Worm (Caenorhabditis elegans): ENCODE results near the gene mask-1.

mask-1 gene

DNA sequence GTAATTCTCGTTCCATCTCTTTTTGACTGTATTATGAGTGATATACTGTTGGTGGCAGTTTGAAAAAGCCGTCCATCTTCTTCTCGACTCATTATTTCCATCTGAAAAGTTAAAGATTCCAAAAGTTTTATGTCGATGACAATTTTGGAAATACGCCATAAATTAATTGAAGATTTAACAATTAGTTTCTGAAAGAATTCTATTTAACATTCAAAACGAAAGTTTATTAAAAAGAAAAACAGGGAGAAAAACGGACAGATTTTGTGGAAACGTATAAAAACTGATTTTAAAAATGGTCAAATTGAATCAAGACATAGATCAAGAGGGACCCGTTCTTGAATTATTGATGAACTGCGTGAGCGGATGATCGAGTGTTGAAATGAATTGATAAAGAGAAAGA lies 39.1 kb downstream of the mask-1 start, which contains the start of gene R10H10.7:
Gene R10H10.7, minus strand, starts transcription at position 101 of the 400 bp plus-strand sequence.
- TF ChIP-seq ces-1 (GFP tag; optimal IDR thresholded peaks at IDR 0.05): no peak
- TF ChIP-seq ceh-83 (GFP tag; optimal IDR thresholded peaks at IDR 0.05): no peak
- TF ChIP-seq pha-4 (tag; optimal IDR thresholded peaks at IDR 0.05): no peak
- TF ChIP-seq tbx-8 (GFP tag; optimal IDR thresholded peaks at IDR 0.05): no peak
- TF ChIP-seq hlh-1 (tag; optimal IDR thresholded peaks at IDR 0.05): no peak

ce11 chrIV:10417781-10418180 lies 43.1 kb downstream of the mask-1 start, which contains the start of gene F13B12.6:
F13B12.6 (minus strand) TSS chrIV:10417881.
- TF ChIP-seq mls-2 (tag; optimal IDR thresholded peaks at IDR 0.05) (no peak), lin-13 (tag; optimal IDR thresholded peaks at IDR 0.05) (no peak), drap-1 (GFP tag; optimal IDR thresholded peaks at IDR 0.05) (no peak), mab-5 (tag; optimal IDR thresholded peaks at IDR 0.05) (no peak), blmp-1 (tag; optimal IDR thresholded peaks at IDR 0.05) (no peak), ztf-11 (tag; optimal IDR thresholded peaks at IDR 0.05) (no peak), ham-2 (GFP tag; optimal IDR thresholded peaks at IDR 0.05) (no peak), lin-32 (GFP tag; optimal IDR thresholded peaks at IDR 0.05) (no peak), sptf-1 (tag; optimal IDR thresholded peaks at IDR 0.05) (no peak), flh-1 (GFP tag; optimal IDR thresholded peaks at IDR 0.05) (no peak), nhr-237 (tag; optimal IDR thresholded peaks at IDR 0.05) (no peak), pha-4 (tag; optimal IDR thresholded peaks at IDR 0.05) (no peak)

- TF ChIP-seq ceh-43 (GFP tag; optimal IDR thresholded peaks at IDR 0.05): no peak
- no peak for TF ChIP-seq nhr-76 (tag; optimal IDR thresholded peaks at IDR 0.05)
- no peak for TF ChIP-seq nhr-28 (tag; optimal IDR thresholded peaks at IDR 0.05)
- TF ChIP-seq sem-2 (GFP tag; optimal IDR thresholded peaks at IDR 0.05): no peak
- TF ChIP-seq elt-3 (tag; optimal IDR thresholded peaks at IDR 0.05): no peak
- TF ChIP-seq blmp-1 (tag; optimal IDR thresholded peaks at IDR 0.05): no peak
- TF ChIP-seq cnd-1 (tag; optimal IDR thresholded peaks at IDR 0.05): no peak
- TF ChIP-seq ztf-11 (tag; optimal IDR thresholded peaks at IDR 0.05): no peak
- TF ChIP-seq hlh-1 (tag; optimal IDR thresholded peaks at IDR 0.05): peak; percentile 38
- no peak for TF ChIP-seq snpc-4 (tag; optimal IDR thresholded peaks at IDR 0.05)
- TF ChIP-seq ces-1 (GFP tag; optimal IDR thresholded peaks at IDR 0.05): no peak
- TF ChIP-seq nhr-12 (tag; optimal IDR thresholded peaks at IDR 0.05): no peak
- no peak for TF ChIP-seq flh-1 (GFP tag; optimal IDR thresholded peaks at IDR 0.05)
- peak; percentile 30 for TF ChIP-seq unc-120 (tag; optimal IDR thresholded peaks at IDR 0.05; ENCODE audit: poor library complexity, severe bottlenecking)
- TF ChIP-seq unc-39 (tag; optimal IDR thresholded peaks at IDR 0.05): no peak
- no peak for TF ChIP-seq zip-8 (tag; optimal IDR thresholded peaks at IDR 0.05)
- TF ChIP-seq unc-62 (GFP tag; optimal IDR thresholded peaks at IDR 0.05): peak; percentile 75
- no peak for TF ChIP-seq elt-1 (tag; optimal IDR thresholded peaks at IDR 0.05; ENCODE audit: borderline replicate concordance, insufficient read depth)
- TF ChIP-seq pha-4 (tag; optimal IDR thresholded peaks at IDR 0.05): no peak
- TF ChIP-seq tbx-8 (GFP tag; optimal IDR thresholded peaks at IDR 0.05): no peak
- no peak for TF ChIP-seq ham-2 (GFP tag; optimal IDR thresholded peaks at IDR 0.05)
Measured at ce11 chrIV:10419896-10420295, 45.2 kb downstream of the mask-1 start.

DNA sequence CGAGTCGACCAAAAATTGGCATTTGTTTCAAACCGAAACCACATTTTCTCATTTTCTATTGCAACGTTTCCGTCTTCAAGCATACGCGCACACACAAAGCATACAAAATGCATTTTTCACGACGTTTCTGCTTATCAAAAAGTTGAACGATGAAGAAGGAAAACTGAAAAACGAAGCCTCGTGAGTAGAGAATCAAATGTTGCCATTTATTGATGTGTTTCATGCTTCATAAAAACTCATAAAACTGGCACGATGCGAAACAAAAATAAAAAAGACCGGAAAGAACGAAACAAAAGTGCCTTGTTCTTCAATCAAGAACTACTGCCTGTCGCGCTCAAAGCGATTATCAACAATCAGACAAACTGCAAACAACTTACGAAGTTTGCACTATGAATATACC lies 45.7 kb downstream of the mask-1 start:
- TF ChIP-seq ceh-43 (GFP tag; optimal IDR thresholded peaks at IDR 0.05) (no peak), nhr-76 (tag; optimal IDR thresholded peaks at IDR 0.05) (no peak), ham-2 (GFP tag; optimal IDR thresholded peaks at IDR 0.05) (no peak), zip-8 (tag; optimal IDR thresholded peaks at IDR 0.05) (no peak), flh-1 (GFP tag; optimal IDR thresholded peaks at IDR 0.05) (no peak), snpc-4 (tag; optimal IDR thresholded peaks at IDR 0.05) (no peak), elt-3 (tag; optimal IDR thresholded peaks at IDR 0.05) (no peak), nhr-28 (tag; optimal IDR thresholded peaks at IDR 0.05) (no peak), mls-2 (tag; optimal IDR thresholded peaks at IDR 0.05) (no peak), unc-39 (tag; optimal IDR thresholded peaks at IDR 0.05) (no peak), lin-32 (GFP tag; optimal IDR thresholded peaks at IDR 0.05) (no peak), bed-3 (GFP tag; optimal IDR thresholded peaks at IDR 0.05) (no peak), lsy-2 (tag; optimal IDR thresholded peaks at IDR 0.05) (no peak), tbx-8 (GFP tag; optimal IDR thresholded peaks at IDR 0.05) (no peak), cnd-1 (tag; optimal IDR thresholded peaks at IDR 0.05) (no peak), ztf-11 (tag; optimal IDR thresholded peaks at IDR 0.05) (no peak), unc-120 (tag; optimal IDR thresholded peaks at IDR 0.05; ENCODE audit: poor library complexity, severe bottlenecking) (no peak), M03D4.4 (tag; optimal IDR thresholded peaks at IDR 0.05) (no peak)

DNA sequence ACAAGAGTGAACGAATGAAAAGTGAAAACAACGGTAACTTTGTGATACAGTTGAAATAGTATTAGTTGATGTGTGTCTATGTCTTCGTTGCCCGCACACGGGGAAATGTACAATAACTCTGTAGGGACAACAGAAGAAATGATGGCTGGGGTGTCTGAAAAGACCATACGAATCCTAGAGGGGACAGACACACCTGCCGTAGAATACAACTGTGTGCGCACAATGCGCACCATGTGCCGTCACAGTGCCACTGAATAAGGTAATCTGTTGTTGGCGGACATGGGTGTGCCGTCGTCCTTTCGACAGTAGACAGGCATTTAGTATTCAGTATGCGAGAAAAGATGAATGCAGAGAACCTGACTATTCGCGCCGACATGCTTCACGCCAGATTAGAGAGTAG lies 46.6 kb downstream of the mask-1 start:
- no peak for TF ChIP-seq ceh-39 (tag; optimal IDR thresholded peaks at IDR 0.05)
- no peak for TF ChIP-seq zip-8 (tag; optimal IDR thresholded peaks at IDR 0.05)
- peak; percentile 57 for TF ChIP-seq lin-32 (GFP tag; optimal IDR thresholded peaks at IDR 0.05)
- peak; percentile 2 for TF ChIP-seq ham-2 (GFP tag; optimal IDR thresholded peaks at IDR 0.05)
- TF ChIP-seq pha-4 (tag; optimal IDR thresholded peaks at IDR 0.05): peak; percentile 61
- TF ChIP-seq cnd-1 (tag; optimal IDR thresholded peaks at IDR 0.05): peak; percentile 35
- TF ChIP-seq lin-13 (tag; optimal IDR thresholded peaks at IDR 0.05): no peak
- no peak for TF ChIP-seq mab-5 (tag; optimal IDR thresholded peaks at IDR 0.05)

Data from whole organism, mixed stage, embryonic.